Fruit fly (Drosophila melanogaster) whole organism, embryonic: ENCODE results near the gene Creld.
A peak's percentile ranks its signal among the peaks of the same experiment; 100 is the strongest.

ENCODE experiments used
- CG10462 ChIP-seq: fragments of 200-800 bp; sonication (Bioruptor generic); optimal IDR thresholded peaks from 2 replicates; lab custom pipeline; 2016; ENCODE audit warnings: missing biosample characterization, missing genetic modification characterization
- CG10565 ChIP-seq: fragments of 200-800 bp; sonication (Bioruptor generic); optimal IDR thresholded peaks from 3 replicates; lab custom pipeline; 2016; ENCODE audit warnings: missing biosample characterization, mild to moderate bottlenecking, missing genetic modification characterization
- CG10654 ChIP-seq: fragments of 200-800 bp; sonication (Bioruptor generic); optimal IDR thresholded peaks from 2 replicates; lab custom pipeline; 2016; ENCODE audit warnings: missing biosample characterization, missing genetic modification characterization
- CG10959 ChIP-seq: fragments of 200-800 bp; sonication (Bioruptor generic); IDR thresholded peaks from 2 replicates; pipeline ENCODE4 v1.3.6; 2022; ENCODE audit warnings: missing biosample characterization, missing genetic modification characterization
- CG12104 ChIP-seq: fragments of 200-800 bp; sonication (Bioruptor generic); optimal IDR thresholded peaks from 3 replicates; lab custom pipeline; 2016; ENCODE audit warnings: missing biosample characterization, missing genetic modification characterization
- CG13624 ChIP-seq: fragments of 200-800 bp; sonication (Bioruptor generic); optimal IDR thresholded peaks from 2 replicates; lab custom pipeline; 2016; ENCODE audit warnings: missing biosample characterization, missing genetic modification characterization
- CG17385 ChIP-seq: fragments of 200-800 bp; sonication (Bioruptor generic); optimal IDR thresholded peaks from 3 replicates; lab custom pipeline; 2018; ENCODE audit warnings: missing biosample characterization, mild to moderate bottlenecking, missing genetic modification characterization
- CG17568 ChIP-seq: fragments of 200-800 bp; sonication (Bioruptor generic); optimal IDR thresholded peaks from 2 replicates; lab custom pipeline; 2018; ENCODE audit warnings: missing biosample characterization, mild to moderate bottlenecking, missing genetic modification characterization, moderate library complexity
- CG2120 ChIP-seq: fragments of 200-800 bp; sonication (Bioruptor generic); optimal IDR thresholded peaks from 3 replicates; lab custom pipeline; 2016; ENCODE audit warnings: missing biosample characterization, missing genetic modification characterization
- CG2712 ChIP-seq: fragments of 200-800 bp; optimal IDR thresholded peaks from 3 replicates; lab custom pipeline; 2019; ENCODE audit warnings: missing biosample characterization, mild to moderate bottlenecking, missing genetic modification characterization, moderate library complexity
- CG30020 ChIP-seq: fragments of 200-800 bp; optimal IDR thresholded peaks from 2 replicates; lab custom pipeline; 2019; ENCODE audit warnings: missing biosample characterization, mild to moderate bottlenecking, missing genetic modification characterization, moderate library complexity
- CG34224 ChIP-seq: fragments of 200-800 bp; sonication (Bioruptor generic); IDR thresholded peaks from 3 replicates; pipeline ENCODE4 v1.3.6; 2022; ENCODE audit warnings: missing biosample characterization, missing genetic modification characterization; ENCODE audit not compliant: partially characterized antibody
- CG34376 ChIP-seq: fragments of 200-800 bp; sonication (Bioruptor generic); optimal IDR thresholded peaks from 2 replicates; lab custom pipeline; 2018; ENCODE audit warnings: missing biosample characterization, mild to moderate bottlenecking, missing genetic modification characterization
- CG4404 ChIP-seq: fragments of 200-800 bp; sonication (Bioruptor generic); IDR thresholded peaks from 2 replicates; pipeline ENCODE4 v1.3.6; 2022; ENCODE audit warnings: missing biosample characterization, missing genetic modification characterization
- CG8281 ChIP-seq: fragments of 200-800 bp; sonication (Bioruptor generic); optimal IDR thresholded peaks from 2 replicates; lab custom pipeline; 2018; ENCODE audit warnings: missing biosample characterization, mild to moderate bottlenecking, missing genetic modification characterization, moderate library complexity
- CG8478 ChIP-seq: fragments of >200 bp; optimal IDR thresholded peaks from 2 replicates; lab custom pipeline; 2018
- CG9797 ChIP-seq: fragments of 200-800 bp; sonication (Bioruptor generic); optimal IDR thresholded peaks from 3 replicates; lab custom pipeline; 2018; ENCODE audit warnings: missing biosample characterization, mild to moderate bottlenecking, missing genetic modification characterization
- CG9876 ChIP-seq: fragments of 200-800 bp; sonication (Bioruptor generic); optimal IDR thresholded peaks from 2 replicates; lab custom pipeline; 2016; ENCODE audit warnings: missing biosample characterization, missing genetic modification characterization
- CoRest ChIP-seq: fragments of 200-800 bp; sonication (Bioruptor generic); optimal IDR thresholded peaks from 3 replicates; lab custom pipeline; 2018; ENCODE audit warnings: missing biosample characterization, mild to moderate bottlenecking, missing genetic modification characterization, moderate library complexity
- Dll ChIP-seq: fragments of 200-800 bp; sonication (Bioruptor generic); IDR thresholded peaks from 4 replicates; pipeline ENCODE4 v1.3.6; 2022; ENCODE audit warnings: missing biosample characterization, missing genetic modification characterization; ENCODE audit not compliant: partially characterized antibody
- Lpt ChIP-seq: fragments of >200 bp; optimal IDR thresholded peaks from 2 replicates; lab custom pipeline; 2018; ENCODE audit warnings: missing biosample characterization, missing genetic modification characterization
- Mad ChIP-seq: fragments of 200-800 bp; sonication (Bioruptor generic); optimal IDR thresholded peaks from 2 replicates; lab custom pipeline; 2016; ENCODE audit warnings: missing biosample characterization, missing genetic modification characterization
- NC2β ChIP-seq: fragments of 200-800 bp; sonication (Bioruptor generic); optimal IDR thresholded peaks from 2 replicates; lab custom pipeline; 2016; ENCODE audit warnings: missing biosample characterization, missing genetic modification characterization
- Neu2 ChIP-seq: fragments of 200-800 bp; sonication (Bioruptor generic); optimal IDR thresholded peaks from 3 replicates; lab custom pipeline; 2016; ENCODE audit warnings: missing biosample characterization, missing genetic modification characterization, borderline replicate concordance
- Nf-YA ChIP-seq: fragments of 200-800 bp; sonication (Bioruptor generic); IDR thresholded peaks from 2 replicates; pipeline ENCODE4 v1.3.6; 2022; ENCODE audit warnings: missing biosample characterization, missing genetic modification characterization
- Nf-YB ChIP-seq: fragments of 200-800 bp; sonication (Bioruptor generic); optimal IDR thresholded peaks from 3 replicates; lab custom pipeline; 2019; ENCODE audit warnings: missing biosample characterization, mild to moderate bottlenecking, missing genetic modification characterization, moderate library complexity
- Pdp1 ChIP-seq, 2 experiments: fragments of 200-800 bp; sonication (Bioruptor generic); optimal IDR thresholded peaks; 3 replicates each; lab custom pipeline; 2016; ENCODE audit warnings: missing biosample characterization in 2 of 2, missing genetic modification characterization in 2 of 2, mild to moderate bottlenecking in 1 of 2, moderate library complexity in 1 of 2
- Ravus ChIP-seq: fragments of 200-800 bp; sonication (Bioruptor generic); IDR thresholded peaks from 2 replicates; pipeline ENCODE4 v1.3.6; 2022; ENCODE audit warnings: missing biosample characterization, missing genetic modification characterization
- Six4 ChIP-seq: fragments of 200-800 bp; sonication (Bioruptor generic); optimal IDR thresholded peaks from 2 replicates; lab custom pipeline; 2016; ENCODE audit warnings: missing biosample characterization, missing genetic modification characterization
- YL-1 ChIP-seq: fragments of 200-800 bp; sonication (Bioruptor generic); optimal IDR thresholded peaks from 3 replicates; lab custom pipeline; 2017; ENCODE audit warnings: missing biosample characterization, mild to moderate bottlenecking, missing genetic modification characterization
- bsh ChIP-seq, 2 experiments: fragments of 200-800 bp; sonication (Bioruptor generic); optimal IDR thresholded peaks; 2 replicates each; lab custom pipeline; 2017 to 2018; ENCODE audit warnings: mild to moderate bottlenecking in 2 of 2, missing biosample characterization in 2 of 2, missing genetic modification characterization in 2 of 2, moderate library complexity in 1 of 2
- chif ChIP-seq, 2 experiments: fragments of 200-800 bp; sonication (Bioruptor generic); optimal IDR thresholded peaks; 3 replicates each; lab custom pipeline; 2016; ENCODE audit warnings: missing biosample characterization in 2 of 2, missing genetic modification characterization in 2 of 2
- cwo ChIP-seq: fragments of 200-800 bp; sonication (Bioruptor generic); optimal IDR thresholded peaks from 3 replicates; lab custom pipeline; 2017; ENCODE audit warnings: missing biosample characterization, missing genetic modification characterization, mild to moderate bottlenecking, moderate library complexity, missing genetic modification reagents
- eve ChIP-seq, 2 experiments: fragments of >200 bp; optimal IDR thresholded peaks; 2 replicates each; lab custom pipeline; 2017; ENCODE audit warnings: missing biosample characterization in 2 of 2, missing genetic modification characterization in 2 of 2
- ewg ChIP-seq: fragments of 200-800 bp; sonication (Bioruptor generic); optimal IDR thresholded peaks from 3 replicates; lab custom pipeline; 2017; ENCODE audit warnings: mild to moderate bottlenecking, missing biosample characterization, missing genetic modification reagents, missing genetic modification characterization
- eyg ChIP-seq: fragments of 200-800 bp; sonication (Bioruptor generic); optimal IDR thresholded peaks from 3 replicates; lab custom pipeline; 2016; ENCODE audit warnings: missing biosample characterization, missing genetic modification characterization
- gce ChIP-seq: fragments of 200-800 bp; sonication (Bioruptor generic); IDR thresholded peaks from 3 replicates; pipeline ENCODE4 v1.3.6; 2022; ENCODE audit warnings: missing biosample characterization, missing genetic modification characterization
- gcm2 ChIP-seq: fragments of 200-800 bp; sonication (Bioruptor generic); optimal IDR thresholded peaks from 2 replicates; lab custom pipeline; 2016; ENCODE audit warnings: missing biosample characterization, missing genetic modification characterization
- gem ChIP-seq: fragments of 200-800 bp; sonication (Bioruptor generic); optimal IDR thresholded peaks from 2 replicates; lab custom pipeline; 2019; ENCODE audit warnings: missing biosample characterization, mild to moderate bottlenecking, missing genetic modification characterization, moderate library complexity
- hb ChIP-seq: fragments of 200-800 bp; sonication (Bioruptor generic); IDR thresholded peaks from 3 replicates; pipeline ENCODE4 v1.3.6; 2022; ENCODE audit warnings: missing biosample characterization, missing genetic modification characterization; ENCODE audit not compliant: partially characterized antibody
- inv ChIP-seq: fragments of 200-800 bp; sonication (Bioruptor generic); IDR thresholded peaks from 2 replicates; pipeline ENCODE4 v1.3.6; 2022; ENCODE audit warnings: missing biosample characterization, missing genetic modification characterization; ENCODE audit not compliant: partially characterized antibody
- jumu ChIP-seq: fragments of 200-800 bp; sonication (Bioruptor generic); optimal IDR thresholded peaks from 3 replicates; lab custom pipeline; 2016; ENCODE audit warnings: missing biosample characterization, missing genetic modification characterization
- kay ChIP-seq: fragments of 200-800 bp; sonication (Bioruptor generic); optimal IDR thresholded peaks from 2 replicates; lab custom pipeline; 2016; ENCODE audit warnings: missing biosample characterization, missing genetic modification characterization
- luna ChIP-seq: fragments of 200-800 bp; sonication (Bioruptor generic); optimal IDR thresholded peaks from 2 replicates; lab custom pipeline; 2016; ENCODE audit warnings: missing biosample characterization, missing genetic modification characterization
- mld ChIP-seq: fragments of 200-800 bp; sonication (Bioruptor generic); IDR thresholded peaks from 3 replicates; pipeline ENCODE4 v1.3.6; 2022; ENCODE audit warnings: missing biosample characterization, missing genetic modification characterization; ENCODE audit not compliant: partially characterized antibody
- nerfin-2 ChIP-seq: fragments of 200-800 bp; sonication (Bioruptor generic); IDR thresholded peaks from 2 replicates; pipeline ENCODE4 v1.3.6; 2022; ENCODE audit warnings: missing biosample characterization, missing genetic modification characterization; ENCODE audit not compliant: partially characterized antibody
- schlank ChIP-seq: fragments of 200-800 bp; sonication (Bioruptor generic); optimal IDR thresholded peaks from 2 replicates; lab custom pipeline; 2018; ENCODE audit warnings: missing biosample characterization, mild to moderate bottlenecking, missing genetic modification characterization
- stwl ChIP-seq: fragments of 200-800 bp; sonication (Bioruptor generic); optimal IDR thresholded peaks from 3 replicates; lab custom pipeline; 2018; ENCODE audit warnings: missing biosample characterization, mild to moderate bottlenecking, missing genetic modification characterization, moderate library complexity
- tap ChIP-seq: fragments of 200-800 bp; optimal IDR thresholded peaks from 3 replicates; lab custom pipeline; 2019; ENCODE audit warnings: missing biosample characterization, mild to moderate bottlenecking, missing genetic modification characterization, moderate library complexity

The Creld gene

dm6 chr2L:131466-132270 is 29.5 kb downstream of the Creld start, which contains the start of gene Gs1 (continued):
- no peak for TF ChIP-seq CG9797 (GFP tag; lab: Kevin White, UChicago)
- no peak for TF ChIP-seq gce (GFP tag; lab: Robert Waterston, UW)
- TF ChIP-seq inv (GFP tag; lab: Robert Waterston, UW), result no peak
- peak; percentile 77 for TF ChIP-seq ewg (GFP tag; lab: Kevin White, UChicago)
- no peak for TF ChIP-seq kay
- no peak for TF ChIP-seq CG9876 (GFP tag; lab: Kevin White, UChicago)
- no peak for TF ChIP-seq NC2β (GFP tag; lab: Kevin White, UChicago)
- no peak for TF ChIP-seq CG10565 (GFP tag; lab: Kevin White, UChicago)
- TF ChIP-seq CG2712 (tag; lab: Kevin White, UChicago), result peak; percentile 30
- TF ChIP-seq Nf-YA (GFP tag; lab: Robert Waterston, UW), result no peak
- no peak for TF ChIP-seq Mad
- TF ChIP-seq CG8478, result no peak
- peak; percentile 36 for TF ChIP-seq YL-1 (GFP tag; lab: Kevin White, UChicago)
- TF ChIP-seq CG10959 (GFP tag; lab: Robert Waterston, UW), result no peak
- no peak for TF ChIP-seq gem (tag; lab: Kevin White, UChicago)
- no peak for TF ChIP-seq mld
- TF ChIP-seq nerfin-2, result no peak
- TF ChIP-seq eyg (GFP tag; lab: Kevin White, UChicago), result peak; percentile 1
- TF ChIP-seq CG2120 (GFP tag; lab: Kevin White, UChicago), result peak; percentile 35
- TF ChIP-seq eve (GFP tag; optimal IDR thresholded peaks at IDR 0.05; lab: Kevin White, UChicago), result peak in 1 of 2 experiments; percentile 87
- TF ChIP-seq gcm2 (GFP tag; lab: Kevin White, UChicago), result no peak
- peak; percentile 70 for TF ChIP-seq stwl (tag; lab: Kevin White, UChicago)
- no peak for TF ChIP-seq Neu2
- TF ChIP-seq CG10654 (GFP tag; lab: Kevin White, UChicago), result no peak
- peak; percentile 46 for TF ChIP-seq CG17568 (GFP tag; lab: Kevin White, UChicago)
- TF ChIP-seq CG34376 (GFP tag; lab: Kevin White, UChicago), result peak; percentile 85
- TF ChIP-seq CoRest, result no peak
- peak; percentile 11 for TF ChIP-seq tap
- no peak for TF ChIP-seq CG10462
- TF ChIP-seq Pdp1 (GFP tag; optimal IDR thresholded peaks at IDR 0.05; lab: Kevin White, UChicago), result peak in 1 of 2 experiments; percentile 56
- TF ChIP-seq CG12104, result no peak
- peak; percentile 58 for TF ChIP-seq CG17385 (GFP tag; lab: Kevin White, UChicago)
- TF ChIP-seq schlank (tag; lab: Kevin White, UChicago), result no peak
- TF ChIP-seq CG4404, result no peak
- TF ChIP-seq Dll (GFP tag; lab: Robert Waterston, UW), result peak; percentile 45; the same call in 1 of the 4 replicates
- TF ChIP-seq Nf-YB (GFP tag; lab: Kevin White, UChicago), result peak; percentile 65
- TF ChIP-seq jumu (GFP tag; lab: Kevin White, UChicago), result no peak
- no peak for TF ChIP-seq Six4 (GFP tag; lab: Kevin White, UChicago)
- no peak for TF ChIP-seq CG30020 (tag; lab: Kevin White, UChicago)
- no peak for TF ChIP-seq chif (GFP tag; optimal IDR thresholded peaks at IDR 0.05; lab: Kevin White, UChicago)
- no peak for TF ChIP-seq hb
- no peak for TF ChIP-seq luna
- TF ChIP-seq bsh (GFP tag; optimal IDR thresholded peaks at IDR 0.05; lab: Kevin White, UChicago), result peak in 1 of 2 experiments; percentile 66
- no peak for TF ChIP-seq CG8281
- no peak for TF ChIP-seq CG13624 (GFP tag; lab: Kevin White, UChicago)
- TF ChIP-seq Ravus, result no peak
- peak; percentile 61 for TF ChIP-seq cwo (GFP tag; lab: Kevin White, UChicago)
- TF ChIP-seq Lpt (GFP tag; lab: Kevin White, UChicago), result no peak
- TF ChIP-seq CG34224 (GFP tag; lab: Robert Waterston, UW), result peak; percentile 68; the same call in 2 of the 3 replicates
